Worm (Caenorhabditis elegans) whole organism, young adult: Measurements from ENCODE around the gene Y45G5AM.5.

Experiments
- B0261.1 ChIP-seq: sonication (generic microtip); optimal IDR thresholded peaks from 2 replicates; lab custom pipeline; 2016; ENCODE audit warnings: mild to moderate bottlenecking, missing genetic modification characterization, moderate library complexity, missing compliant biosample characterization
- B0336.3 ChIP-seq: fragments of 200-800 bp; sonication (Bioruptor generic); IDR thresholded peaks from 2 replicates; pipeline ENCODE4 v1.3.6; 2022; ENCODE audit warnings: missing genetic modification characterization, missing compliant biosample characterization
- D2030.7 ChIP-seq: fragments of 200-800 bp; sonication (Bioruptor generic); IDR thresholded peaks from 2 replicates; pipeline ENCODE4 v1.3.6; 2022; ENCODE audit warnings: missing genetic modification reagents, missing genetic modification characterization, missing compliant biosample characterization
- F10E7.11 ChIP-seq: sonication (generic microtip); optimal IDR thresholded peaks from 2 replicates; lab custom pipeline; 2017; ENCODE audit warnings: mild to moderate bottlenecking, missing genetic modification characterization, moderate library complexity, missing compliant biosample characterization
- F33H1.4 ChIP-seq: fragments of 200-800 bp; sonication (Bioruptor generic); IDR thresholded peaks from 2 replicates; pipeline ENCODE4 v1.3.6; 2022; ENCODE audit warnings: missing genetic modification reagents, missing genetic modification characterization, missing compliant biosample characterization
- F37B4.10 ChIP-seq: fragments of 200-800 bp; sonication (Bioruptor generic); IDR thresholded peaks from 2 replicates; pipeline ENCODE4 v1.3.6; 2022; ENCODE audit warnings: missing genetic modification characterization, missing compliant biosample characterization
- F39B2.1 ChIP-seq: fragments of 200-800 bp; sonication (Bioruptor generic); IDR thresholded peaks from 2 replicates; pipeline ENCODE4 v1.3.6; 2022; ENCODE audit warnings: missing genetic modification reagents, missing genetic modification characterization, missing compliant biosample characterization
- K12H6.12 ChIP-seq: fragments of 200-800 bp; sonication (Bioruptor generic); optimal IDR thresholded peaks from 2 replicates; lab custom pipeline; 2018; ENCODE audit warnings: mild to moderate bottlenecking, missing genetic modification characterization, missing compliant biosample characterization
- T07F8.4 ChIP-seq: sonication (generic microtip); optimal IDR thresholded peaks from 2 replicates; lab custom pipeline; 2016; ENCODE audit warnings: mild to moderate bottlenecking, missing genetic modification characterization, moderate library complexity, missing compliant biosample characterization
- T26A5.8 ChIP-seq: sonication (generic microtip); optimal IDR thresholded peaks from 2 replicates; lab custom pipeline; 2016; ENCODE audit warnings: missing genetic modification characterization, missing compliant biosample characterization
- Y56A3A.18 ChIP-seq: fragments of 200-800 bp; sonication (Bioruptor generic); IDR thresholded peaks from 2 replicates; pipeline ENCODE4 v1.3.6; 2022; ENCODE audit warnings: missing genetic modification reagents, missing genetic modification characterization, missing compliant biosample characterization
- Y67H2A.10 ChIP-seq: fragments of 200-800 bp; sonication (Bioruptor generic); conservative IDR thresholded peaks from 2 replicates; pipeline ENCODE4 v1.3.6; 2022; ENCODE audit warnings: missing genetic modification reagents, missing genetic modification characterization, missing compliant biosample characterization
- Y95B8A.8 ChIP-seq: fragments of 200-800 bp; sonication (Bioruptor generic); IDR thresholded peaks from 2 replicates; pipeline ENCODE4 v1.3.6; 2022; ENCODE audit warnings: missing genetic modification reagents, missing genetic modification characterization, missing compliant biosample characterization
- aptf-3 ChIP-seq: fragments of 200-800 bp; sonication (Bioruptor generic); IDR thresholded peaks from 2 replicates; pipeline ENCODE4 v1.3.6; 2022; ENCODE audit warnings: missing genetic modification characterization, missing compliant biosample characterization
- bed-1 ChIP-seq: fragments of 200-800 bp; sonication (Bioruptor generic); IDR thresholded peaks from 2 replicates; pipeline ENCODE4 v1.3.6; 2022; ENCODE audit warnings: missing genetic modification reagents, missing genetic modification characterization, missing compliant biosample characterization
- ceh-100 ChIP-seq: fragments of 200-800 bp; sonication (Bioruptor generic); IDR thresholded peaks from 2 replicates; pipeline ENCODE4 v1.3.6; 2022; ENCODE audit warnings: missing genetic modification reagents, missing genetic modification characterization, missing compliant biosample characterization
- ceh-91 ChIP-seq: fragments of 200-800 bp; sonication (Bioruptor generic); IDR thresholded peaks from 2 replicates; pipeline ENCODE4 v1.3.6; 2022; ENCODE audit warnings: missing genetic modification reagents, missing genetic modification characterization, missing compliant biosample characterization
- chd-7 ChIP-seq: sonication (generic microtip); optimal IDR thresholded peaks from 2 replicates; lab custom pipeline; 2016; ENCODE audit warnings: mild to moderate bottlenecking, missing genetic modification characterization, moderate library complexity, missing compliant biosample characterization
- dox-1 ChIP-seq: fragments of 200-800 bp; sonication (Bioruptor generic); IDR thresholded peaks from 2 replicates; pipeline ENCODE4 v1.3.6; 2022; ENCODE audit warnings: missing genetic modification reagents, missing genetic modification characterization, missing compliant biosample characterization
- egrh-3 ChIP-seq: fragments of 200-800 bp; sonication (Bioruptor generic); IDR thresholded peaks from 2 replicates; pipeline ENCODE4 v1.3.6; 2022; ENCODE audit warnings: missing genetic modification reagents, missing genetic modification characterization, missing compliant biosample characterization
- fkh-3 ChIP-seq: sonication (generic microtip); optimal IDR thresholded peaks from 2 replicates; lab custom pipeline; 2016; ENCODE audit warnings: mild to moderate bottlenecking, missing genetic modification characterization, missing compliant biosample characterization
- gei-17 ChIP-seq: fragments of 200-800 bp; sonication (Bioruptor generic); optimal IDR thresholded peaks from 2 replicates; lab custom pipeline; 2018; ENCODE audit warnings: mild to moderate bottlenecking, missing genetic modification characterization, missing compliant biosample characterization
- hmg-1.2 ChIP-seq: fragments of 200-800 bp; sonication (Bioruptor generic); IDR thresholded peaks from 2 replicates; pipeline ENCODE4 v1.3.6; 2022; ENCODE audit warnings: missing genetic modification reagents, missing genetic modification characterization, missing compliant biosample characterization
- lin-26 ChIP-seq: fragments of 200-800 bp; sonication (Bioruptor generic); IDR thresholded peaks from 2 replicates; pipeline ENCODE4 v1.3.6; 2022; ENCODE audit warnings: missing genetic modification reagents, missing genetic modification characterization, missing compliant biosample characterization
- lsl-1 ChIP-seq: fragments of 200-800 bp; sonication (Bioruptor generic); optimal IDR thresholded peaks from 2 replicates; lab custom pipeline; 2018; ENCODE audit warnings: mild to moderate bottlenecking, missing genetic modification characterization, moderate library complexity, missing compliant biosample characterization
- madf-6 ChIP-seq: fragments of 200-800 bp; sonication (Bioruptor generic); IDR thresholded peaks from 2 replicates; pipeline ENCODE4 v1.3.6; 2022; ENCODE audit warnings: missing genetic modification reagents, missing genetic modification characterization, missing compliant biosample characterization
- madf-8 ChIP-seq: fragments of 200-800 bp; sonication (Bioruptor generic); conservative IDR thresholded peaks from 2 replicates; pipeline ENCODE4 v1.3.6; 2022; ENCODE audit warnings: missing genetic modification reagents, missing genetic modification characterization, missing compliant biosample characterization
- nhr-179 ChIP-seq: sonication (generic microtip); optimal IDR thresholded peaks from 2 replicates; lab custom pipeline; 2016; ENCODE audit warnings: mild to moderate bottlenecking, missing genetic modification characterization, missing compliant biosample characterization
- nhr-90 ChIP-seq: sonication (generic microtip); optimal IDR thresholded peaks from 2 replicates; lab custom pipeline; 2016; ENCODE audit warnings: missing genotype, mild to moderate bottlenecking, missing genetic modification characterization, missing compliant biosample characterization
- snpc-1.1 ChIP-seq: sonication (generic microtip); optimal IDR thresholded peaks from 2 replicates; lab custom pipeline; 2017; ENCODE audit warnings: missing genetic modification characterization, mild to moderate bottlenecking, missing compliant biosample characterization, antibody characterized with exemption, moderate library complexity, missing genotype, missing genetic modification reagents; ENCODE audit not compliant: insufficient read depth
- somi-1 ChIP-seq: fragments of 200-800 bp; sonication (Bioruptor generic); optimal IDR thresholded peaks from 2 replicates; lab custom pipeline; 2018; ENCODE audit warnings: mild to moderate bottlenecking, missing genetic modification characterization, missing compliant biosample characterization
- xnd-1 ChIP-seq: sonication (generic microtip); optimal IDR thresholded peaks from 2 replicates; lab custom pipeline; 2016; ENCODE audit warnings: missing genotype, missing genetic modification reagents, missing genetic modification characterization, missing compliant biosample characterization
- ztf-18 ChIP-seq: sonication (generic microtip); optimal IDR thresholded peaks from 2 replicates; lab custom pipeline; 2016; ENCODE audit warnings: missing genotype, mild to moderate bottlenecking, missing genetic modification characterization, missing compliant biosample characterization
- ztf-22 ChIP-seq: fragments of 200-800 bp; sonication (Bioruptor generic); optimal IDR thresholded peaks from 2 replicates; lab custom pipeline; 2018; ENCODE audit warnings: mild to moderate bottlenecking, missing genetic modification characterization, moderate library complexity, missing compliant biosample characterization
- ztf-25 ChIP-seq: fragments of 200-800 bp; sonication (Bioruptor generic); IDR thresholded peaks from 2 replicates; pipeline ENCODE4 v1.3.6; 2022; ENCODE audit warnings: missing genetic modification reagents, missing genetic modification characterization, missing compliant biosample characterization
- ztf-28 ChIP-seq: fragments of 200-800 bp; sonication (Bioruptor generic); IDR thresholded peaks from 2 replicates; pipeline ENCODE4 v1.3.6; 2022; ENCODE audit warnings: missing genetic modification reagents, missing genetic modification characterization, missing compliant biosample characterization
- ztf-3 ChIP-seq: fragments of 200-800 bp; sonication (Bioruptor generic); optimal IDR thresholded peaks from 2 replicates; lab custom pipeline; 2018; ENCODE audit warnings: mild to moderate bottlenecking, missing genetic modification characterization, missing compliant biosample characterization

Gene Y45G5AM.5

ce11 chrV:4194587-4195211, 34.5 kb downstream of the Y45G5AM.5 start, which contains the start of gene Y45G5AM.9 (continued):
- TF ChIP-seq Y95B8A.8 (GFP tag; lab: Robert Waterston, UW), result no peak
- TF ChIP-seq Y67H2A.10, result no peak
- no peak for TF ChIP-seq nhr-179 (tag; lab: Kevin White, UChicago)
- TF ChIP-seq somi-1, result no peak
- TF ChIP-seq madf-6 (GFP tag; lab: Robert Waterston, UW), result no peak
- no peak for TF ChIP-seq snpc-1.1
- peak; percentile 47 for TF ChIP-seq K12H6.12 (tag; lab: Kevin White, UChicago)
- TF ChIP-seq ceh-91 (GFP tag; lab: Robert Waterston, UW), result no peak
- no peak for TF ChIP-seq gei-17 (GFP tag; lab: Kevin White, UChicago)
- TF ChIP-seq F10E7.11 (tag; lab: Kevin White, UChicago), result no peak
- no peak for TF ChIP-seq madf-8 (GFP tag; lab: Robert Waterston, UW)
- no peak for TF ChIP-seq F33H1.4 (GFP tag; lab: Robert Waterston, UW)
- no peak for TF ChIP-seq nhr-90
- TF ChIP-seq ztf-3 (GFP tag; lab: Kevin White, UChicago), result no peak
- peak; percentile 46; the same call in 1 of the 2 replicates for TF ChIP-seq lin-26 (GFP tag; lab: Robert Waterston, UW)
- TF ChIP-seq T26A5.8 (tag; lab: Kevin White, UChicago), result no peak
- peak; percentile 57; the same call in 1 of the 2 replicates for TF ChIP-seq dox-1 (GFP tag; lab: Robert Waterston, UW)
- no peak for TF ChIP-seq B0261.1 (tag; lab: Kevin White, UChicago)
- TF ChIP-seq chd-7, result no peak
- no peak for TF ChIP-seq ztf-25 (GFP tag; lab: Robert Waterston, UW)
- peak; percentile 47; the same call in 1 of the 2 replicates for TF ChIP-seq hmg-1.2
- TF ChIP-seq F39B2.1 (GFP tag; lab: Robert Waterston, UW), result no peak
- no peak for TF ChIP-seq ztf-22
- TF ChIP-seq fkh-3 (tag; lab: Kevin White, UChicago), result no peak
- TF ChIP-seq ztf-18 (tag; lab: Kevin White, UChicago), result peak; percentile 94
- no peak for TF ChIP-seq Y56A3A.18 (GFP tag; lab: Robert Waterston, UW)
- no peak for TF ChIP-seq bed-1 (GFP tag; lab: Robert Waterston, UW)
- no peak for TF ChIP-seq F37B4.10
- TF ChIP-seq egrh-3 (GFP tag; lab: Robert Waterston, UW), result no peak; the same call in 1 of the 2 replicates
- no peak for TF ChIP-seq ztf-28 (GFP tag; lab: Robert Waterston, UW)
- TF ChIP-seq B0336.3, result peak; percentile 45; the same call in 1 of the 2 replicates

- TF ChIP-seq xnd-1 (tag; lab: Kevin White, UChicago) (peak; percentile 76), madf-6 (GFP tag; lab: Robert Waterston, UW) (peak; percentile 71), F33H1.4 (GFP tag; lab: Robert Waterston, UW) (peak; percentile 86), ceh-91 (GFP tag; lab: Robert Waterston, UW) (0 out of 2 replicates have a peak, but pooled peaks have one; percentile 10), ceh-100 (GFP tag; lab: Robert Waterston, UW) (no peak), lsl-1 (GFP tag; lab: Kevin White, UChicago) (peak; percentile 90), D2030.7 (GFP tag; lab: Robert Waterston, UW) (peak; percentile 44; the same call in 1 of the 2 replicates), aptf-3 (GFP tag; lab: Robert Waterston, UW) (no peak)
Observed at ce11 chrV:4195283-4195682, 35.1 kb downstream of the Y45G5AM.5 start, which contains the start of gene algn-5. Gene algn-5, plus strand, starts transcription at chrV:4195577.

ce11 chrV:4199185-4199584, 39.0 kb downstream of the Y45G5AM.5 start, which contains the start of gene rpac-40:
Gene rpac-40, plus strand, starts transcription at chrV:4199485.
- TF ChIP-seq T07F8.4 (tag; lab: Kevin White, UChicago), result no peak
- 0 out of 2 replicates have a peak, but pooled peaks have one; percentile 10 for TF ChIP-seq madf-6 (GFP tag; lab: Robert Waterston, UW)
- TF ChIP-seq, all 124 proteins: peak for 1
